Worm (Caenorhabditis elegans) whole organism, L3 larva: ENCODE data around the gene glr-2.

ENCODE experiments used
- R02D3.7 ChIP-seq: fragments of 150-350 bp; optimal IDR thresholded peaks from 2 replicates; lab custom pipeline; 2014; ENCODE audit warnings: missing biosample characterization, missing genetic modification characterization
- ZK546.5 ChIP-seq: sonication (generic microtip); optimal IDR thresholded peaks from 2 replicates; lab custom pipeline; 2017; ENCODE audit warnings: missing biosample characterization, missing genetic modification characterization
- aly-2 ChIP-seq: fragments of 150-350 bp; optimal IDR thresholded peaks from 2 replicates; lab custom pipeline; 2014; ENCODE audit warnings: missing biosample characterization, missing genetic modification characterization
- ama-1 ChIP-seq: fragments of 150-350 bp; optimal IDR thresholded peaks from 2 replicates; lab custom pipeline; 2018
- ceh-16 ChIP-seq: sonication (generic microtip); optimal IDR thresholded peaks from 2 replicates; lab custom pipeline; 2017; ENCODE audit warnings: missing biosample characterization, missing genetic modification characterization
- ceh-28 ChIP-seq: fragments of 150-350 bp; optimal IDR thresholded peaks from 2 replicates; lab custom pipeline; 2014; ENCODE audit warnings: missing biosample characterization, missing genetic modification reagents, missing genetic modification characterization
- ceh-82 ChIP-seq: fragments of 150-350 bp; optimal IDR thresholded peaks from 2 replicates; lab custom pipeline; 2014; ENCODE audit warnings: missing biosample characterization, missing genetic modification characterization
- ceh-9 ChIP-seq: sonication (generic microtip); optimal IDR thresholded peaks from 2 replicates; lab custom pipeline; 2018; ENCODE audit warnings: missing biosample characterization, missing genetic modification characterization
- daf-12 ChIP-seq: fragments of 150-350 bp; optimal IDR thresholded peaks from 2 replicates; lab custom pipeline; 2014; ENCODE audit warnings: missing biosample characterization, missing genetic modification reagents, missing genetic modification characterization
- egl-27 ChIP-seq: sonication (generic microtip); optimal IDR thresholded peaks from 4 replicates; lab custom pipeline; 2017; ENCODE audit warnings: missing biosample characterization, missing genetic modification reagents, missing genetic modification characterization
- egl-5 ChIP-seq: fragments of 150-350 bp; optimal IDR thresholded peaks from 2 replicates; lab custom pipeline; 2017; ENCODE audit warnings: missing biosample characterization, missing genetic modification reagents, missing genetic modification characterization, inconsistent platforms
- elt-1 ChIP-seq: fragments of 150-350 bp; optimal IDR thresholded peaks from 2 replicates; lab custom pipeline; 2014; ENCODE audit warnings: missing biosample characterization, missing genetic modification characterization
- elt-2 ChIP-seq: sonication (generic microtip); optimal IDR thresholded peaks from 2 replicates; lab custom pipeline; 2016; ENCODE audit warnings: missing genetic modification reagents, mild to moderate bottlenecking, missing genetic modification characterization, missing compliant biosample characterization
- elt-3 ChIP-seq, 3 experiments: fragments of 150-350 bp in 1 of 3; sonication (generic microtip) in 2 of 3; optimal IDR thresholded peaks; 2 replicates in 2 of 3; 4 replicates in 1 of 3; lab custom pipeline; 2014 to 2017; ENCODE audit warnings: missing biosample characterization in 3 of 3, missing genetic modification characterization in 3 of 3
- eor-1 ChIP-seq, 2 experiments: fragments of 150-350 bp; optimal IDR thresholded peaks; 2 replicates each; lab custom pipeline; 2014 to 2018; ENCODE audit warnings: missing biosample characterization in 2 of 2, missing genetic modification characterization in 2 of 2
- fkh-10 ChIP-seq: sonication (generic microtip); optimal IDR thresholded peaks from 2 replicates; lab custom pipeline; 2017; ENCODE audit warnings: missing biosample characterization, missing genetic modification reagents, missing genetic modification characterization
- fkh-2 ChIP-seq: fragments of 150-350 bp; optimal IDR thresholded peaks from 2 replicates; lab custom pipeline; 2014; ENCODE audit warnings: missing biosample characterization, missing genetic modification reagents, missing genetic modification characterization
- fos-1 ChIP-seq: fragments of 150-350 bp; optimal IDR thresholded peaks from 2 replicates; lab custom pipeline; 2014; ENCODE audit warnings: missing biosample characterization, missing genetic modification characterization
- hmg-11 ChIP-seq: sonication (generic microtip); optimal IDR thresholded peaks from 2 replicates; lab custom pipeline; 2016; ENCODE audit warnings: missing genetic modification characterization, missing compliant biosample characterization
- jun-1 ChIP-seq: fragments of 150-350 bp; optimal IDR thresholded peaks from 2 replicates; lab custom pipeline; 2014; ENCODE audit warnings: missing biosample characterization, missing genetic modification reagents, missing genetic modification characterization
- lin-15B ChIP-seq: fragments of 150-350 bp; optimal IDR thresholded peaks from 2 replicates; lab custom pipeline; 2014; ENCODE audit warnings: missing biosample characterization, missing genetic modification characterization
- lin-39 ChIP-seq: fragments of 150-350 bp; optimal IDR thresholded peaks from 2 replicates; lab custom pipeline; 2018; ENCODE audit warnings: missing biosample characterization, missing genetic modification reagents, missing genetic modification characterization
- lsy-12 ChIP-seq: sonication (generic microtip); optimal IDR thresholded peaks from 2 replicates; lab custom pipeline; 2016; ENCODE audit warnings: mild to moderate bottlenecking, missing genetic modification characterization, missing compliant biosample characterization
- mdl-1 ChIP-seq: fragments of 150-350 bp; optimal IDR thresholded peaks from 2 replicates; lab custom pipeline; 2014; ENCODE audit warnings: missing biosample characterization, missing genetic modification characterization
- mml-1 ChIP-seq: fragments of 150-350 bp; sonication (generic microtip); optimal IDR thresholded peaks from 3 replicates; lab custom pipeline; 2014; ENCODE audit warnings: missing biosample characterization, missing genetic modification characterization
- nfya-1 ChIP-seq: sonication (generic microtip); optimal IDR thresholded peaks from 2 replicates; lab custom pipeline; 2017; ENCODE audit warnings: missing genetic modification characterization, mild to moderate bottlenecking, missing compliant biosample characterization, antibody characterized with exemption, moderate library complexity; ENCODE audit not compliant: insufficient read depth
- nhr-11 ChIP-seq: fragments of 150-350 bp; optimal IDR thresholded peaks from 2 replicates; lab custom pipeline; 2014; ENCODE audit warnings: missing biosample characterization, missing genetic modification characterization
- nhr-12 ChIP-seq: fragments of 150-350 bp; optimal IDR thresholded peaks from 2 replicates; lab custom pipeline; 2014; ENCODE audit warnings: missing biosample characterization, missing genetic modification characterization
- nhr-23 ChIP-seq: fragments of 150-350 bp; optimal IDR thresholded peaks from 2 replicates; lab custom pipeline; 2014; ENCODE audit warnings: missing biosample characterization, missing genetic modification reagents, missing genetic modification characterization
- nhr-237 ChIP-seq: fragments of 150-350 bp; optimal IDR thresholded peaks from 2 replicates; lab custom pipeline; 2014; ENCODE audit warnings: missing biosample characterization, missing genetic modification characterization
- nhr-25 ChIP-seq: sonication (generic microtip); optimal IDR thresholded peaks from 2 replicates; lab custom pipeline; 2017; ENCODE audit warnings: missing biosample characterization, missing genetic modification characterization
- nhr-28 ChIP-seq: fragments of 150-350 bp; optimal IDR thresholded peaks from 2 replicates; lab custom pipeline; 2014; ENCODE audit warnings: missing biosample characterization, missing genetic modification characterization
- nhr-43 ChIP-seq: sonication (generic microtip); optimal IDR thresholded peaks from 2 replicates; lab custom pipeline; 2016; ENCODE audit warnings: mild to moderate bottlenecking, missing genetic modification characterization, missing compliant biosample characterization; ENCODE audit not compliant: poor library complexity, severe bottlenecking
- nhr-67 ChIP-seq: fragments of 150-350 bp; optimal IDR thresholded peaks from 2 replicates; lab custom pipeline; 2014; ENCODE audit warnings: missing biosample characterization, missing genetic modification characterization
- nhr-76 ChIP-seq: fragments of 150-350 bp; sonication (generic microtip); optimal IDR thresholded peaks from 5 replicates; lab custom pipeline; 2014; ENCODE audit warnings: missing biosample characterization, missing genetic modification characterization
- nhr-77 ChIP-seq: fragments of 150-350 bp; optimal IDR thresholded peaks from 2 replicates; lab custom pipeline; 2014; ENCODE audit warnings: missing biosample characterization, missing genetic modification characterization
- pha-4 ChIP-seq: fragments of 150-350 bp; optimal IDR thresholded peaks from 2 replicates; lab custom pipeline; 2014; ENCODE audit warnings: missing biosample characterization, missing genetic modification reagents, missing genetic modification characterization
- pqm-1 ChIP-seq: fragments of 150-350 bp; optimal IDR thresholded peaks from 2 replicates; lab custom pipeline; 2017; ENCODE audit warnings: missing biosample characterization, missing genetic modification characterization, inconsistent platforms
- sea-2 ChIP-seq: fragments of 150-350 bp; sonication (generic microtip); optimal IDR thresholded peaks from 4 replicates; lab custom pipeline; 2014; ENCODE audit warnings: missing biosample characterization, missing genetic modification reagents, missing genetic modification characterization
- skn-1 ChIP-seq: fragments of 150-350 bp; optimal IDR thresholded peaks from 2 replicates; lab custom pipeline; 2014; ENCODE audit warnings: missing biosample characterization, missing genetic modification characterization
- snpc-4 ChIP-seq: fragments of 150-350 bp; optimal IDR thresholded peaks from 2 replicates; lab custom pipeline; 2014; ENCODE audit warnings: missing biosample characterization, missing genetic modification characterization
- tbx-2 ChIP-seq: sonication (generic microtip); optimal IDR thresholded peaks from 2 replicates; lab custom pipeline; 2016; ENCODE audit warnings: mild to moderate bottlenecking, missing genetic modification characterization, missing compliant biosample characterization
- unc-39 ChIP-seq: sonication (generic microtip); optimal IDR thresholded peaks from 4 replicates; lab custom pipeline; 2017; ENCODE audit warnings: missing biosample characterization, missing genetic modification characterization
- unc-62 ChIP-seq: fragments of 150-350 bp; sonication (generic microtip); optimal IDR thresholded peaks from 4 replicates; lab custom pipeline; 2014; ENCODE audit warnings: missing biosample characterization, missing genetic modification reagents, missing genetic modification characterization
- zag-1 ChIP-seq: fragments of 150-350 bp; optimal IDR thresholded peaks from 2 replicates; lab custom pipeline; 2014; ENCODE audit warnings: missing biosample characterization, missing genetic modification characterization
- ztf-11 ChIP-seq: fragments of 150-350 bp; optimal IDR thresholded peaks from 2 replicates; lab custom pipeline; 2014; ENCODE audit warnings: missing biosample characterization, missing genetic modification characterization
- ztf-4 ChIP-seq: fragments of 150-350 bp; optimal IDR thresholded peaks from 2 replicates; lab custom pipeline; 2014; ENCODE audit warnings: missing biosample characterization, missing genetic modification characterization

glr-2 gene

DNA sequence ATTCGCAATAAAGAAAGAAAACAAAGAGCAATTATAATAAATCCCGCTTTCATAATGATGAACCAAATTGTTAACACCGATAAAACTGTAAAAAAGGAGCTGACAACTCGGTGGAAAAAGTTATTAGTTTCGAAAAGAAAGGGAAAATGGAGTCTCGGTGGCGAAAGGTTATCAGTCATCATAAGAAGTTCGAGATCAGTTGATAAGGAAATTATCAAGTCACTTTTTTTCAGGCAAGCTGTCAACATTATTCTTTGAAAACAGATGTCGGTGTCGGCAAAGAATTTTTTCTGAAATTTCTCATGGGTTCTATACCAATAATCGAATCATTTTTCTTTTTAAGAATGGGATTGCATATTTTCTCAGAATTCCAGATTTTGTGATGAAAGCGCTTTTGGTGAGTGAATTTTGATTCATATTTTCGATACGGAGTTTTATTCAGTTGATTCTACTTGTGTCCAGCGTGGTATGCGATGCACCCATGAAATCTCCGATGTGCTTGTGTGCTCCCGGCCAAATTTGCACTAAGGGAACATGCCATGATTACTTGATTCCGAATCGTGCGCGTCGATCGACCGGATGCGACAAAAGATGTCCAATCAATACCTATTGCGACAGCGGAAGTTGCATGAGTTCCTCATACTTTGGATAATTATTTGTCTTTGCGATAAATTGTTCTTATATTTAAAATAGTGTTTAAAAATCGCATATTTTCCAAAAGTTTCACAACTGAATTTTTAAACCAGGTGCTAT lies 43.7 kb upstream of the glr-2 start, which contains the start of the genes F37C12.21 and F37C12.10:
TSS of gene F37C12.21 (plus strand) at position 58 of the 753 bp plus-strand sequence.
TSS of gene F37C12.10 (minus strand) at position 85 of the 753 bp plus-strand sequence.
- TF ChIP-seq pqm-1 (tag; lab: Kevin White, UChicago) = peak; percentile 33
- peak; percentile 77 for TF ChIP-seq elt-2 (tag; lab: Kevin White, UChicago)
- TF ChIP-seq pha-4 (tag; lab: Kevin White, UChicago) = peak; percentile 4
- no peak for TF ChIP-seq nhr-25

DNA sequence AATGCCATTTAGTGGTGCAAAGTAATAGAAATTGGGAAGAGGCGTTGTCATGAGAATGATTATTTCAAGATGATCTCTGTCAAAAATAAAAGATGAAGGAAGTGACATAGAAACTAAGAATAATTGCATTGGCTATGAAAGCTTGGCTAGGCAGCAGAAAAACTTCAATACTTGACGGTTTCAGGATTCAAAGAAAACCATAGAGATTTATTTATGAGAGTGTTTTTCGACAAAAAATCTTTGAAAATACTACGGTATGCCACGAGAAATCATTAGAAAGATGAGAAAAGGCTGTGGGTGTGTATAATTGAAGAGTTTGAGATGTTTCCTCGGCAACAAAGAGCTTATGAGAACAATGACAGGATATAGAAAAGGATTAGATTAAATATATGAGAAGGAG lies 40.7 kb upstream of the glr-2 start, which contains the start of gene F37C12.14:
TSS of gene F37C12.14 (minus strand) at position 101 of the 400 bp plus-strand sequence.
- no peak for TF ChIP-seq aly-2 (tag; lab: Kevin White, UChicago)
- no peak for TF ChIP-seq snpc-4 (tag; lab: Kevin White, UChicago)
- TF ChIP-seq egl-27 (tag; lab: Kevin White, UChicago) = no peak

DNA sequence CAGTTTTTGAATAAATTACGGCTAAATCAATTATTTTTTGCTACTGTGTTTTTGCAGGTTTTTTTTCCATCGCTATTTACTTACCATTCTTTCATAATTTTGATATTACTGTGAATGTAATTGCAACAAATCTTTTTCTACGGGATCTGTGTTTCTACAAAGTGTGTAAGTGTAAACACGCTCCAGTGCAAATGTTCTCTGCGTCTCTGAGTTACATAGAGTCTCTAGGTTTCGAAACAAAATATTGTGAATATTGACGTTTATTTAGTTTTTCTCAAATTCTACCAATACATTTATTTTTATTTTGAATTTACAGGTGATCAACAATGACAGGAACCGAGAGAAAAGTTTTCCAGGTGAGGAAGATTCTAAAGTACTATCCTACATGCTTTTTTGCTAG lies 39.3 kb upstream of the glr-2 start, which contains the start of gene yju-2:
TSS of gene yju-2 (plus strand) at position 315 of the 400 bp plus-strand sequence.
- TF ChIP-seq jun-1 (tag; lab: Kevin White, UChicago) (no peak), ceh-28 (peak; percentile 18), unc-62 (GFP tag; lab: Kevin White, UChicago) (no peak), lsy-12 (no peak), lin-15B (tag; lab: Kevin White, UChicago) (peak; percentile 84), fkh-2 (tag; lab: Kevin White, UChicago) (no peak), pha-4 (tag; lab: Kevin White, UChicago) (peak; percentile 95), elt-1 (tag; lab: Kevin White, UChicago) (no peak), ceh-82 (tag; lab: Kevin White, UChicago) (no peak), nhr-77 (tag; lab: Kevin White, UChicago) (no peak), ama-1 (lab: Kevin White, UChicago) (no peak), ztf-11 (tag; lab: Kevin White, UChicago) (no peak), daf-12 (tag; lab: Kevin White, UChicago) (no peak), mdl-1 (tag; lab: Kevin White, UChicago) (no peak), fkh-10 (GFP tag; lab: Kevin White, UChicago) (no peak), egl-5 (tag; lab: Kevin White, UChicago) (no peak), hmg-11 (tag; lab: Kevin White, UChicago) (peak; percentile 37), nhr-43 (tag; lab: Kevin White, UChicago) (peak; percentile 60), egl-27 (tag; lab: Kevin White, UChicago) (peak; percentile 1), nhr-28 (tag; lab: Kevin White, UChicago) (no peak), eor-1 (tag; optimal IDR thresholded peaks at IDR 0.05; lab: Kevin White, UChicago) (no peak), aly-2 (tag; lab: Kevin White, UChicago) (no peak), elt-2 (tag; lab: Kevin White, UChicago) (peak; percentile 24), nfya-1 (peak; percentile 69), tbx-2 (no peak), ceh-9 (tag; lab: Kevin White, UChicago) (no peak), pqm-1 (tag; lab: Kevin White, UChicago) (peak; percentile 16), nhr-23 (peak; percentile 70), nhr-76 (tag; lab: Kevin White, UChicago) (no peak), sea-2 (GFP tag; lab: Kevin White, UChicago) (no peak), R02D3.7 (tag; lab: Kevin White, UChicago) (no peak), nhr-11 (tag; lab: Kevin White, UChicago) (peak; percentile 29), nhr-237 (no peak), ztf-4 (tag; lab: Kevin White, UChicago) (no peak), lin-39 (no peak), nhr-25 (peak; percentile 63), skn-1 (tag; lab: Kevin White, UChicago) (no peak), nhr-67 (tag; lab: Kevin White, UChicago) (no peak), ZK546.5 (tag; lab: Kevin White, UChicago) (no peak), zag-1 (tag; lab: Kevin White, UChicago) (no peak), unc-39 (tag; lab: Kevin White, UChicago) (no peak), snpc-4 (tag; lab: Kevin White, UChicago) (peak; percentile 39), mml-1 (no peak), nhr-12 (no peak), ceh-16 (tag; lab: Kevin White, UChicago) (no peak), fos-1 (no peak), elt-3 (tag; optimal IDR thresholded peaks at IDR 0.05; lab: Kevin White, UChicago) (no peak)
- TF ChIP-seq, all 47 proteins: peak for 13
